Fruit fly (Drosophila melanogaster) whole organism, embryonic: ENCODE results near the gene CG31076.

ENCODE experiments used
- Bgb ChIP-seq: fragments of 200-800 bp; sonication (Bioruptor generic); IDR thresholded peaks from 2 replicates; pipeline ENCODE4 v1.3.6; 2022; ENCODE audit warnings: missing biosample characterization, missing genetic modification characterization; ENCODE audit not compliant: partially characterized antibody
- CG10462 ChIP-seq: fragments of 200-800 bp; sonication (Bioruptor generic); optimal IDR thresholded peaks from 2 replicates; lab custom pipeline; 2016; ENCODE audit warnings: missing biosample characterization, missing genetic modification characterization
- CG10565 ChIP-seq: fragments of 200-800 bp; sonication (Bioruptor generic); optimal IDR thresholded peaks from 3 replicates; lab custom pipeline; 2016; ENCODE audit warnings: missing biosample characterization, mild to moderate bottlenecking, missing genetic modification characterization
- CG12071 ChIP-seq: fragments of 200-800 bp; sonication (Bioruptor generic); optimal IDR thresholded peaks from 3 replicates; lab custom pipeline; 2018; ENCODE audit warnings: missing biosample characterization, mild to moderate bottlenecking, missing genetic modification characterization
- CG14667 ChIP-seq: fragments of 200-800 bp; sonication (Bioruptor generic); IDR thresholded peaks from 2 replicates; pipeline ENCODE4 v1.3.6; 2022; ENCODE audit warnings: missing biosample characterization, missing genetic modification characterization
- CG1647 ChIP-seq: fragments of 200-800 bp; sonication (Bioruptor generic); optimal IDR thresholded peaks from 3 replicates; lab custom pipeline; 2016; ENCODE audit warnings: missing biosample characterization, missing genetic modification characterization
- CG17802 ChIP-seq: fragments of 200-800 bp; sonication (Bioruptor generic); optimal IDR thresholded peaks from 2 replicates; lab custom pipeline; 2018; ENCODE audit warnings: missing biosample characterization, mild to moderate bottlenecking, missing genetic modification characterization, moderate library complexity
- CG18011 ChIP-seq: fragments of 200-800 bp; sonication (Bioruptor generic); optimal IDR thresholded peaks from 2 replicates; lab custom pipeline; 2017; ENCODE audit warnings: missing biosample characterization, missing genetic modification characterization, mild to moderate bottlenecking, moderate library complexity, missing genotype
- CG18599 ChIP-seq: fragments of 200-800 bp; sonication (Bioruptor generic); optimal IDR thresholded peaks from 3 replicates; lab custom pipeline; 2017; ENCODE audit warnings: missing biosample characterization, missing genetic modification characterization, mild to moderate bottlenecking, moderate library complexity, missing genetic modification reagents
- CG2199 ChIP-seq: fragments of 200-800 bp; sonication (Bioruptor generic); IDR thresholded peaks from 3 replicates; pipeline ENCODE4 v1.3.6; 2022; ENCODE audit warnings: missing biosample characterization, missing genetic modification characterization
- CG30020 ChIP-seq: fragments of 200-800 bp; optimal IDR thresholded peaks from 2 replicates; lab custom pipeline; 2019; ENCODE audit warnings: missing biosample characterization, mild to moderate bottlenecking, missing genetic modification characterization, moderate library complexity
- CG34224 ChIP-seq: fragments of 200-800 bp; sonication (Bioruptor generic); IDR thresholded peaks from 3 replicates; pipeline ENCODE4 v1.3.6; 2022; ENCODE audit warnings: missing biosample characterization, missing genetic modification characterization; ENCODE audit not compliant: partially characterized antibody
- CG3995 ChIP-seq: fragments of 200-800 bp; sonication (Bioruptor generic); optimal IDR thresholded peaks from 3 replicates; lab custom pipeline; 2016; ENCODE audit warnings: missing biosample characterization, missing genetic modification characterization
- CG6254 ChIP-seq: fragments of 200-800 bp; sonication (Bioruptor generic); optimal IDR thresholded peaks from 3 replicates; lab custom pipeline; 2017; ENCODE audit warnings: mild to moderate bottlenecking, missing biosample characterization, missing genetic modification reagents, missing genetic modification characterization
- CG7372 ChIP-seq: fragments of 200-800 bp; sonication (Bioruptor generic); IDR thresholded peaks from 2 replicates; pipeline ENCODE4 v1.3.6; 2022; ENCODE audit warnings: missing biosample characterization, missing genetic modification characterization
- CG8924 ChIP-seq: fragments of 200-800 bp; optimal IDR thresholded peaks from 3 replicates; lab custom pipeline; 2019; ENCODE audit warnings: missing biosample characterization, mild to moderate bottlenecking, missing genetic modification characterization, moderate library complexity
- CTCF ChIP-seq: fragments of 200-800 bp; sonication (Bioruptor generic); optimal IDR thresholded peaks from 2 replicates; lab custom pipeline; 2017; ENCODE audit warnings: missing biosample characterization, mild to moderate bottlenecking, missing genetic modification characterization, moderate library complexity
- CrebB ChIP-seq: fragments of 200-800 bp; sonication (Bioruptor generic); optimal IDR thresholded peaks from 3 replicates; lab custom pipeline; 2018; ENCODE audit warnings: missing biosample characterization, mild to moderate bottlenecking, missing genetic modification characterization
- D19A ChIP-seq: fragments of 200-800 bp; optimal IDR thresholded peaks from 3 replicates; lab custom pipeline; 2019; ENCODE audit warnings: missing biosample characterization, mild to moderate bottlenecking, missing genetic modification characterization, moderate library complexity
- Dbx ChIP-seq: fragments of 200-800 bp; sonication (Bioruptor generic); IDR thresholded peaks from 3 replicates; pipeline ENCODE4 v1.3.6; 2022; ENCODE audit warnings: missing biosample characterization, missing genetic modification characterization
- Deaf1 ChIP-seq: fragments of 200-800 bp; optimal IDR thresholded peaks from 3 replicates; lab custom pipeline; 2019; ENCODE audit warnings: missing biosample characterization, mild to moderate bottlenecking, missing genetic modification characterization, moderate library complexity
- Drgx ChIP-seq: fragments of 200-800 bp; sonication (Bioruptor generic); IDR thresholded peaks from 2 replicates; pipeline ENCODE4 v1.3.6; 2022; ENCODE audit warnings: missing biosample characterization, missing genetic modification characterization
- Ets65A ChIP-seq: fragments of 200-800 bp; sonication (Bioruptor generic); peaks from one replicate; lab custom pipeline; 2016; ENCODE audit warnings: missing biosample characterization, missing genetic modification characterization
- Fer1 ChIP-seq: fragments of 200-800 bp; sonication (Bioruptor generic); optimal IDR thresholded peaks from 2 replicates; lab custom pipeline; 2017; ENCODE audit warnings: missing biosample characterization, mild to moderate bottlenecking, missing genetic modification characterization
- GATAe ChIP-seq: fragments of 200-800 bp; sonication (Bioruptor generic); conservative IDR thresholded peaks from 2 replicates; pipeline ENCODE4 v1.3.6; 2022; ENCODE audit warnings: missing biosample characterization, missing genetic modification characterization
- Gsc ChIP-seq: fragments of 200-800 bp; sonication (Bioruptor generic); IDR thresholded peaks from 2 replicates; pipeline ENCODE4 v1.3.6; 2022; ENCODE audit warnings: missing biosample characterization, missing genetic modification characterization
- Hand ChIP-seq: fragments of 200-800 bp; sonication (Bioruptor generic); optimal IDR thresholded peaks from 2 replicates; lab custom pipeline; 2017; ENCODE audit warnings: mild to moderate bottlenecking, missing biosample characterization, missing genetic modification reagents, missing genetic modification characterization
- Med ChIP-seq: fragments of 200-800 bp; sonication (Bioruptor generic); peaks from one replicate; lab custom pipeline; 2016; ENCODE audit warnings: missing biosample characterization, missing genetic modification characterization, mild to moderate bottlenecking, inconsistent platforms, moderate library complexity
- Meics ChIP-seq: fragments of 200-800 bp; sonication (Bioruptor generic); optimal IDR thresholded peaks from 2 replicates; lab custom pipeline; 2017; ENCODE audit warnings: missing biosample characterization, mild to moderate bottlenecking, missing genetic modification characterization
- Mrtf ChIP-seq: fragments of 200-800 bp; sonication (Bioruptor generic); IDR thresholded peaks from 3 replicates; pipeline ENCODE4 v1.3.6; 2022; ENCODE audit warnings: missing biosample characterization, missing genetic modification characterization
- Ssrp ChIP-seq: fragments of 200-800 bp; sonication (Bioruptor generic); optimal IDR thresholded peaks from 2 replicates; lab custom pipeline; 2018; ENCODE audit warnings: missing biosample characterization, mild to moderate bottlenecking, missing genetic modification characterization, moderate library complexity
- abd-A ChIP-seq: fragments of 200-800 bp; sonication (Bioruptor generic); optimal IDR thresholded peaks from 3 replicates; lab custom pipeline; 2019; ENCODE audit warnings: missing biosample characterization, mild to moderate bottlenecking, missing genetic modification characterization, moderate library complexity
- amos ChIP-seq: fragments of 200-800 bp; sonication (Bioruptor generic); IDR thresholded peaks from 2 replicates; pipeline ENCODE4 v1.3.6; 2022; ENCODE audit warnings: missing biosample characterization, missing genetic modification characterization; ENCODE audit not compliant: partially characterized antibody
- aop ChIP-seq: fragments of 200-800 bp; sonication (Bioruptor generic); IDR thresholded peaks from 2 replicates; pipeline ENCODE4 v1.3.6; 2022; ENCODE audit warnings: missing biosample characterization, missing genetic modification characterization
- crp ChIP-seq, 2 experiments: fragments of 200-800 bp; sonication (Bioruptor generic); optimal IDR thresholded peaks; 2 replicates in 1 of 2; 3 replicates in 1 of 2; lab custom pipeline; 2017; ENCODE audit warnings: missing biosample characterization in 2 of 2, missing genetic modification characterization in 2 of 2, mild to moderate bottlenecking in 1 of 2, moderate library complexity in 1 of 2
- dmrt11E ChIP-seq: fragments of 200-800 bp; sonication (Bioruptor generic); optimal IDR thresholded peaks from 3 replicates; lab custom pipeline; 2018; ENCODE audit warnings: missing biosample characterization, mild to moderate bottlenecking, missing genetic modification characterization, moderate library complexity
- en ChIP-seq: fragments of 200-800 bp; sonication (Bioruptor generic); optimal IDR thresholded peaks from 2 replicates; lab custom pipeline; 2016; ENCODE audit warnings: missing biosample characterization, missing genetic modification characterization
- eyg ChIP-seq: fragments of 200-800 bp; sonication (Bioruptor generic); optimal IDR thresholded peaks from 3 replicates; lab custom pipeline; 2016; ENCODE audit warnings: missing biosample characterization, missing genetic modification characterization
- fd96Cb ChIP-seq: fragments of 200-800 bp; sonication (Bioruptor generic); optimal IDR thresholded peaks from 2 replicates; lab custom pipeline; 2018; ENCODE audit warnings: missing biosample characterization, mild to moderate bottlenecking, missing genetic modification characterization, moderate library complexity
- jing ChIP-seq: fragments of 200-800 bp; sonication (Bioruptor generic); optimal IDR thresholded peaks from 2 replicates; lab custom pipeline; 2018; ENCODE audit warnings: missing biosample characterization, mild to moderate bottlenecking, missing genetic modification characterization
- kah ChIP-seq: fragments of 200-800 bp; sonication (Bioruptor generic); optimal IDR thresholded peaks from 2 replicates; lab custom pipeline; 2018; ENCODE audit warnings: missing biosample characterization, mild to moderate bottlenecking, missing genetic modification characterization
- kay ChIP-seq: fragments of 200-800 bp; sonication (Bioruptor generic); optimal IDR thresholded peaks from 2 replicates; lab custom pipeline; 2016; ENCODE audit warnings: missing biosample characterization, missing genetic modification characterization
- onecut ChIP-seq: fragments of 200-800 bp; sonication (Bioruptor generic); IDR thresholded peaks from 2 replicates; pipeline ENCODE4 v1.3.6; 2022; ENCODE audit warnings: missing biosample characterization, missing genetic modification characterization
- pfk ChIP-seq: fragments of 200-800 bp; sonication (Bioruptor generic); optimal IDR thresholded peaks from 2 replicates; lab custom pipeline; 2018; ENCODE audit warnings: missing biosample characterization, mild to moderate bottlenecking, missing genetic modification characterization, moderate library complexity
- sens-2 ChIP-seq: fragments of 200-800 bp; sonication (Bioruptor generic); IDR thresholded peaks from 2 replicates; pipeline ENCODE4 v1.3.6; 2022; ENCODE audit warnings: missing biosample characterization, missing genetic modification characterization
- so ChIP-seq: fragments of 200-800 bp; sonication (Bioruptor generic); IDR thresholded peaks from 3 replicates; pipeline ENCODE4 v1.3.6; 2022; ENCODE audit warnings: missing biosample characterization, missing genetic modification characterization
- wek ChIP-seq: fragments of 200-800 bp; sonication (Bioruptor generic); optimal IDR thresholded peaks from 3 replicates; lab custom pipeline; 2018; ENCODE audit warnings: missing biosample characterization, mild to moderate bottlenecking, missing genetic modification characterization, moderate library complexity
- yki ChIP-seq: fragments of >200 bp; optimal IDR thresholded peaks from 3 replicates; lab custom pipeline; 2018
- z ChIP-seq: fragments of 200-800 bp; sonication (Bioruptor generic); IDR thresholded peaks from 3 replicates; pipeline ENCODE4 v1.3.6; 2022; ENCODE audit warnings: missing biosample characterization, missing genetic modification characterization
- zen2 ChIP-seq: fragments of 200-800 bp; sonication (Bioruptor generic); IDR thresholded peaks from 3 replicates; pipeline ENCODE4 v1.3.6; 2022; ENCODE audit warnings: missing biosample characterization, missing genetic modification characterization; ENCODE audit not compliant: partially characterized antibody
- zfh1 ChIP-seq: fragments of 200-800 bp; sonication (Bioruptor generic); IDR thresholded peaks from 3 replicates; pipeline ENCODE4 v1.3.6; 2022; ENCODE audit warnings: missing biosample characterization, missing genetic modification characterization

CG31076 gene

dm6 chr3R:26958314-26958979 lies 31.2 kb downstream of the CG31076 start, which contains the start of gene CG6330 (continued):
- TF ChIP-seq CG7372 (GFP tag; lab: Robert Waterston, UW): peak; percentile 87
- TF ChIP-seq CG17802: no peak
- TF ChIP-seq GATAe (GFP tag; lab: Robert Waterston, UW): no peak
- no peak for TF ChIP-seq CG10462 (GFP tag; lab: Kevin White, UChicago)
- TF ChIP-seq wek: no peak
- TF ChIP-seq CG18011: no peak
- no peak for TF ChIP-seq CG10565 (GFP tag; lab: Kevin White, UChicago)
- TF ChIP-seq CG14667 (GFP tag; lab: Robert Waterston, UW): no peak
- peak; percentile 63 for TF ChIP-seq CG3995 (GFP tag; lab: Kevin White, UChicago)
- TF ChIP-seq so (GFP tag; lab: Robert Waterston, UW): 0 out of 3 replicates have a peak, but pooled peaks have one; percentile 27
- TF ChIP-seq pfk (GFP tag; lab: Kevin White, UChicago): no peak
- TF ChIP-seq CG8924: no peak
- no peak for TF ChIP-seq fd96Cb (tag; lab: Kevin White, UChicago)
- peak; percentile 32 for TF ChIP-seq Fer1 (GFP tag; lab: Kevin White, UChicago)
- TF ChIP-seq CG12071 (GFP tag; lab: Kevin White, UChicago): no peak
- TF ChIP-seq Med: peak; percentile 60
- no peak for TF ChIP-seq crp (GFP tag; optimal IDR thresholded peaks at IDR 0.05; lab: Kevin White, UChicago)
- no peak for TF ChIP-seq Ssrp (tag; lab: Kevin White, UChicago)
- no peak for TF ChIP-seq Dbx (GFP tag; lab: Robert Waterston, UW)
- TF ChIP-seq dmrt11E (tag; lab: Kevin White, UChicago): no peak
- TF ChIP-seq Meics (GFP tag; lab: Kevin White, UChicago): no peak
- TF ChIP-seq yki (lab: Kevin White, UChicago): no peak
- TF ChIP-seq Bgb (GFP tag; lab: Robert Waterston, UW): peak; percentile 38; the same call in 1 of the 2 replicates
- TF ChIP-seq Mrtf (GFP tag; lab: Robert Waterston, UW): no peak
- TF ChIP-seq CG6254 (GFP tag; lab: Kevin White, UChicago): no peak
- peak; percentile 92 for TF ChIP-seq z (GFP tag; lab: Robert Waterston, UW)
- TF ChIP-seq onecut (GFP tag; lab: Robert Waterston, UW): peak; percentile 49; the same call in 1 of the 2 replicates
- no peak for TF ChIP-seq CG2199 (GFP tag; lab: Robert Waterston, UW)
- TF ChIP-seq Deaf1 (tag; lab: Kevin White, UChicago): peak; percentile 54
- TF ChIP-seq Ets65A (GFP tag; lab: Kevin White, UChicago): peak; percentile 5
- no peak for TF ChIP-seq zfh1 (GFP tag; lab: Robert Waterston, UW)
- TF ChIP-seq CG34224: no peak
- no peak for TF ChIP-seq en (GFP tag; lab: Kevin White, UChicago)
- no peak for TF ChIP-seq kay (GFP tag; lab: Kevin White, UChicago)
- no peak for TF ChIP-seq CrebB
- TF ChIP-seq D19A: no peak
- TF ChIP-seq jing (GFP tag; lab: Kevin White, UChicago): no peak
- TF ChIP-seq abd-A (tag; lab: Kevin White, UChicago): peak; percentile 87
- peak; percentile 6 for TF ChIP-seq Hand (GFP tag; lab: Kevin White, UChicago)
- no peak for TF ChIP-seq Gsc (GFP tag; lab: Robert Waterston, UW)
- no peak for TF ChIP-seq aop (GFP tag; lab: Robert Waterston, UW)
- TF ChIP-seq eyg (GFP tag; lab: Kevin White, UChicago): no peak
- TF ChIP-seq CG18599: peak; percentile 25
- TF ChIP-seq zen2 (GFP tag; lab: Robert Waterston, UW): peak; percentile 40; the same call in 1 of the 3 replicates
- TF ChIP-seq CG1647 (GFP tag; lab: Kevin White, UChicago): no peak
- no peak for TF ChIP-seq Drgx (GFP tag; lab: Robert Waterston, UW)
- TF ChIP-seq CTCF (GFP tag; lab: Kevin White, UChicago): no peak
- no peak for TF ChIP-seq kah (GFP tag; lab: Kevin White, UChicago)
- no peak for TF ChIP-seq sens-2 (GFP tag; lab: Robert Waterston, UW)
- TF ChIP-seq CG30020 (tag; lab: Kevin White, UChicago): no peak
- TF ChIP-seq amos (GFP tag; lab: Robert Waterston, UW): peak; percentile 18; the same call in 1 of the 2 replicates
